Fruit fly (Drosophila melanogaster): ENCODE data around the gene CG14107.

CG14107 gene

DNA sequence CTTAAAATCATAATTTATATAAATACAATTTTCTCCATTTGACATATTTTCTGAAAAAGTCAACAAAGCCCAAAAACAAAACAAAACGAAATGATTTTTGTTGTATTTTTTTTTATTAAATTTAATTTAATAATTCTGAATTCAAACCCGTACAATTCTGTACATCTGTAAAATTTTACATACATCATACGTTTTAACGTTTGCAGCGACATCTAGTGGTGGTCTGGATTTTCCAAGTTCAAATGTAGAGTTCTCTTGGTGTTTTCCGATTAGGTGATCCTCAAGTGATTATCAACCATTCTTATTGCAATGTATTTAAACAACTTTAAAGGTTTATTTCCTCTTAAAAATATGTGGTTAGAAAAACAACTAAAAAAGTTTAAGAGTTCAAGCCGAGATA is 29.9 kb upstream of the CG14107 start (continued):
- TF ChIP-seq Xrp1 (GFP tag; IDR thresholded peaks at IDR 0.05) = no peak
- no peak for TF ChIP-seq CG18599 (GFP tag; optimal IDR thresholded peaks at IDR 0.05)
- TF ChIP-seq sens (GFP tag) = peak; percentile 73
- peak; percentile 16 for TF ChIP-seq CG12391 (tag; optimal IDR thresholded peaks at IDR 0.05)
- TF ChIP-seq CG17829 (tag; optimal IDR thresholded peaks at IDR 0.05) = peak; percentile 73
- TF ChIP-seq Ets65A (GFP tag) = peak; percentile 70
- no peak for TF ChIP-seq CG7987 (GFP tag; optimal IDR thresholded peaks at IDR 0.05)
- TF ChIP-seq her (GFP tag; optimal IDR thresholded peaks at IDR 0.05) = no peak
- TF ChIP-seq HLH3B (GFP tag; IDR thresholded peaks at IDR 0.05) = peak; percentile 13; the same call in 1 of the 2 replicates
- no peak for TF ChIP-seq Scr (GFP tag; IDR thresholded peaks at IDR 0.05; ENCODE audit: partially characterized antibody)
- TF ChIP-seq fd3F (GFP tag; optimal IDR thresholded peaks at IDR 0.05) = peak; percentile 33
- peak; percentile 14 for TF ChIP-seq CG8089 (GFP tag; optimal IDR thresholded peaks at IDR 0.05)
- no peak for TF ChIP-seq crol (GFP tag; IDR thresholded peaks at IDR 0.05)
- TF ChIP-seq E2f2 (GFP tag; IDR thresholded peaks at IDR 0.05) = no peak
- no peak; the same call in 1 of the 2 replicates for TF ChIP-seq CG42726 (GFP tag; IDR thresholded peaks at IDR 0.05; ENCODE audit: partially characterized antibody)
- no peak for TF ChIP-seq klu (GFP tag; IDR thresholded peaks at IDR 0.05)
- peak; percentile 100 for TF ChIP-seq CG10979 (tag; optimal IDR thresholded peaks at IDR 0.05)
- TF ChIP-seq Sry-δ (GFP tag; optimal IDR thresholded peaks at IDR 0.05) = peak; percentile 7
- TF ChIP-seq stwl (tag; optimal IDR thresholded peaks at IDR 0.05) = peak; percentile 61
- peak; percentile 61 for TF ChIP-seq HmgZ (tag; optimal IDR thresholded peaks at IDR 0.05)
- TF ChIP-seq CG15479 (GFP tag; optimal IDR thresholded peaks at IDR 0.05) = no peak
- peak; percentile 40 for TF ChIP-seq az2 (GFP tag; optimal IDR thresholded peaks at IDR 0.05)
- TF ChIP-seq CG9932 (GFP tag; IDR thresholded peaks at IDR 0.05) = peak; percentile 43; the same call in 1 of the 2 replicates
- peak; percentile 8 for TF ChIP-seq CG16863 (GFP tag; optimal IDR thresholded peaks at IDR 0.05)
- no peak for TF ChIP-seq CG34376 (GFP tag; optimal IDR thresholded peaks at IDR 0.05)
- TF ChIP-seq phol (tag; optimal IDR thresholded peaks at IDR 0.05) = peak; percentile 42
- TF ChIP-seq br (optimal IDR thresholded peaks at IDR 0.05) = no peak
- peak; percentile 33 to 47 for TF ChIP-seq Pdp1 (GFP tag; optimal IDR thresholded peaks at IDR 0.05)
- TF ChIP-seq CG8765 (GFP tag; IDR thresholded peaks at IDR 0.05) = no peak
- peak; percentile 22 for TF ChIP-seq CG12769 (tag; optimal IDR thresholded peaks at IDR 0.05)
- TF ChIP-seq CG15269 (tag; optimal IDR thresholded peaks at IDR 0.05) = no peak
- TF ChIP-seq chinmo (GFP tag; IDR thresholded peaks at IDR 0.05; ENCODE audit: partially characterized antibody) = 0 out of 4 replicates have a peak, but pooled peaks have one; percentile 31
- peak; percentile 8 for TF ChIP-seq Nf-YC (tag; optimal IDR thresholded peaks at IDR 0.05)
- 0 out of 2 replicates have a peak, but pooled peaks have one; percentile 20 for TF ChIP-seq Ptx1 (GFP tag; IDR thresholded peaks at IDR 0.05)
- TF ChIP-seq CG2120 (GFP tag; optimal IDR thresholded peaks at IDR 0.05) = peak; percentile 39
- peak; percentile 59; the same call in 1 of the 2 replicates for TF ChIP-seq CG32532 (GFP tag; IDR thresholded peaks at IDR 0.05)
- TF ChIP-seq Dp (GFP tag; optimal IDR thresholded peaks at IDR 0.05) = peak; percentile 31
- no peak for TF ChIP-seq dmrt99B (tag; optimal IDR thresholded peaks at IDR 0.05)
- peak; percentile 90 for TF ChIP-seq Med (GFP tag)
- peak; percentile 83 for TF ChIP-seq zen (tag; optimal IDR thresholded peaks at IDR 0.05)
- no peak for TF ChIP-seq grn (GFP tag; optimal IDR thresholded peaks at IDR 0.05)
- TF ChIP-seq Elba2 (GFP tag; optimal IDR thresholded peaks at IDR 0.05) = peak; percentile 97
- peak; percentile 14 for TF ChIP-seq D19A (tag; optimal IDR thresholded peaks at IDR 0.05)

All from whole organism, embryonic.